ENCODE assay signal across 5 worm cellular contexts in genomic region chrIV:1371300-1371699, ce11.
TF ChIP-seq lines count a peak whose summit lies in the region.

No protein-coding gene starts in this region.

TF ChIP-seq in whole organism, L1 larva, 84 proteins besides CTCF, POLR2A, EP300 and RAD21 (continues in another document):
- no peak for TF ChIP-seq nhr-84 (tag; optimal IDR thresholded peaks at IDR 0.05; lab: Kevin White, UChicago)
- no peak for TF ChIP-seq ces-1 (GFP tag; optimal IDR thresholded peaks at IDR 0.05; lab: Kevin White, UChicago)
- no peak for TF ChIP-seq pax-3 (tag; optimal IDR thresholded peaks at IDR 0.05; lab: Kevin White, UChicago)
- no peak for TF ChIP-seq mep-1 (tag; optimal IDR thresholded peaks at IDR 0.05; lab: Kevin White, UChicago)
- no peak for TF ChIP-seq fkh-10 (GFP tag; optimal IDR thresholded peaks at IDR 0.05; lab: Kevin White, UChicago)
- no peak for TF ChIP-seq nhr-12 (tag; optimal IDR thresholded peaks at IDR 0.05; lab: Kevin White, UChicago)
- TF ChIP-seq nhr-20 (tag; optimal IDR thresholded peaks at IDR 0.05; lab: Kevin White, UChicago): no peak
- no peak for TF ChIP-seq nhr-11 (tag; optimal IDR thresholded peaks at IDR 0.05; lab: Kevin White, UChicago)
- no peak for TF ChIP-seq egl-27 (tag; optimal IDR thresholded peaks at IDR 0.05; lab: Kevin White, UChicago)
- TF ChIP-seq fkh-4 (tag; optimal IDR thresholded peaks at IDR 0.05; lab: Kevin White, UChicago; ENCODE audit: borderline replicate concordance): no peak
- no peak for TF ChIP-seq nhr-90 (tag; optimal IDR thresholded peaks at IDR 0.05; lab: Kevin White, UChicago; ENCODE audit: poor library complexity)
- no peak for TF ChIP-seq F16B12.6 (tag; optimal IDR thresholded peaks at IDR 0.05; lab: Kevin White, UChicago)
- no peak for TF ChIP-seq efl-1 (optimal IDR thresholded peaks at IDR 0.05; lab: Kevin White, UChicago)
- no peak for TF ChIP-seq efl-1 (GFP tag; optimal IDR thresholded peaks at IDR 0.05 in 1 of 2; lab: Kevin White, UChicago)
- TF ChIP-seq lin-39 (tag; optimal IDR thresholded peaks at IDR 0.05; lab: Kevin White, UChicago): no peak
- TF ChIP-seq blmp-1 (tag; optimal IDR thresholded peaks at IDR 0.05; lab: Kevin White, UChicago): peak; percentile 88
- peak; percentile 1 for TF ChIP-seq jun-1 (tag; optimal IDR thresholded peaks at IDR 0.05; lab: Kevin White, UChicago)
- TF ChIP-seq ztf-4 (tag; optimal IDR thresholded peaks at IDR 0.05; lab: Kevin White, UChicago): peak; percentile 28
- TF ChIP-seq elt-3 (tag; optimal IDR thresholded peaks at IDR 0.05; lab: Kevin White, UChicago): no peak

TF ChIP-seq in whole organism, L2 larva, 48 proteins besides CTCF, POLR2A, EP300 and RAD21 (continues in another document):
- TF ChIP-seq nhr-6 (tag; optimal IDR thresholded peaks at IDR 0.05; lab: Kevin White, UChicago) (no peak), mbf-1 (tag; optimal IDR thresholded peaks at IDR 0.05; lab: Kevin White, UChicago) (no peak), lin-11 (tag; optimal IDR thresholded peaks at IDR 0.05; lab: Kevin White, UChicago) (no peak), lin-39 (tag; optimal IDR thresholded peaks at IDR 0.05; lab: Kevin White, UChicago) (no peak), nhr-12 (tag; optimal IDR thresholded peaks at IDR 0.05; lab: Kevin White, UChicago) (no peak), unc-55 (GFP tag; optimal IDR thresholded peaks at IDR 0.05; lab: Kevin White, UChicago) (no peak), egl-27 (tag; optimal IDR thresholded peaks at IDR 0.05; lab: Kevin White, UChicago) (no peak), ztf-11 (tag; optimal IDR thresholded peaks at IDR 0.05; lab: Kevin White, UChicago) (no peak), gmeb-1 (tag; optimal IDR thresholded peaks at IDR 0.05; lab: Kevin White, UChicago) (no peak), sem-4 (tag; optimal IDR thresholded peaks at IDR 0.05; lab: Kevin White, UChicago) (no peak), aly-2 (tag; optimal IDR thresholded peaks at IDR 0.05; lab: Kevin White, UChicago) (no peak), nhr-21 (tag; optimal IDR thresholded peaks at IDR 0.05; lab: Kevin White, UChicago) (peak; percentile 34), snpc-4 (tag; optimal IDR thresholded peaks at IDR 0.05; lab: Kevin White, UChicago) (no peak), elt-1 (tag; optimal IDR thresholded peaks at IDR 0.05; lab: Kevin White, UChicago) (no peak), ZK546.5 (tag; optimal IDR thresholded peaks at IDR 0.05; lab: Kevin White, UChicago) (no peak), alr-1 (tag; optimal IDR thresholded peaks at IDR 0.05; lab: Kevin White, UChicago) (no peak), blmp-1 (tag; optimal IDR thresholded peaks at IDR 0.05; lab: Kevin White, UChicago; ENCODE audit: insufficient read depth) (no peak), nhr-25 (tag; optimal IDR thresholded peaks at IDR 0.05; lab: Kevin White, UChicago) (peak; percentile 79), unc-39 (tag; optimal IDR thresholded peaks at IDR 0.05; lab: Kevin White, UChicago) (no peak), peb-1 (tag; optimal IDR thresholded peaks at IDR 0.05; lab: Kevin White, UChicago) (peak; percentile 50)

TF ChIP-seq in whole organism, L3 larva, 47 proteins besides CTCF, POLR2A, EP300 and RAD21:
- TF ChIP-seq nhr-25 (tag; optimal IDR thresholded peaks at IDR 0.05; lab: Kevin White, UChicago): peak; percentile 90
- no peak for TF ChIP-seq elt-2 (tag; optimal IDR thresholded peaks at IDR 0.05; lab: Kevin White, UChicago)
- TF ChIP-seq snpc-4 (tag; optimal IDR thresholded peaks at IDR 0.05; lab: Kevin White, UChicago): no peak
- peak; percentile 40 for TF ChIP-seq elt-1 (tag; optimal IDR thresholded peaks at IDR 0.05; lab: Kevin White, UChicago)
- TF ChIP-seq nhr-23 (tag; optimal IDR thresholded peaks at IDR 0.05; lab: Kevin White, UChicago): peak; percentile 91
- no peak for TF ChIP-seq ceh-82 (tag; optimal IDR thresholded peaks at IDR 0.05; lab: Kevin White, UChicago)
- TF ChIP-seq nhr-43 (tag; optimal IDR thresholded peaks at IDR 0.05; lab: Kevin White, UChicago; ENCODE audit: poor library complexity, severe bottlenecking): peak; percentile 69
- TF ChIP-seq ceh-9 (tag; optimal IDR thresholded peaks at IDR 0.05; lab: Kevin White, UChicago): no peak
- TF ChIP-seq fkh-2 (tag; optimal IDR thresholded peaks at IDR 0.05; lab: Kevin White, UChicago): no peak

TF ChIP-seq in whole organism, L4 larva, 104 proteins besides CTCF, POLR2A, EP300 and RAD21 (continues in another document):
- TF ChIP-seq aha-1 (tag; lab: Kevin White, UChicago) (peak; percentile 71), set-16 (GFP tag; IDR thresholded peaks at IDR 0.05; lab: Robert Waterston, UW) (no peak; the same call in 1 of the 2 replicates), php-3 (GFP tag; IDR thresholded peaks at IDR 0.05; lab: Robert Waterston, UW) (no peak), dmd-8 (GFP tag; IDR thresholded peaks at IDR 0.05; lab: Robert Waterston, UW) (no peak), unc-62 (GFP tag; optimal IDR thresholded peaks at IDR 0.05 in 1 of 2; lab: Kevin White, UChicago) (no peak), unc-62 (tag; optimal IDR thresholded peaks at IDR 0.05; lab: Kevin White, UChicago) (no peak), nhr-111 (GFP tag; optimal IDR thresholded peaks at IDR 0.05; lab: Kevin White, UChicago) (no peak), nhr-48 (tag; optimal IDR thresholded peaks at IDR 0.05; lab: Kevin White, UChicago) (peak; percentile 29), Y105C5A.15 (GFP tag; IDR thresholded peaks at IDR 0.05; lab: Robert Waterston, UW) (no peak), ztf-11 (tag; optimal IDR thresholded peaks at IDR 0.05; lab: Kevin White, UChicago) (no peak), gei-8 (GFP tag; optimal IDR thresholded peaks at IDR 0.05; lab: Kevin White, UChicago) (no peak), mdt-29 (GFP tag; IDR thresholded peaks at IDR 0.05; lab: Robert Waterston, UW) (no peak), lin-15B (tag; optimal IDR thresholded peaks at IDR 0.05; lab: Kevin White, UChicago) (no peak), zfp-2 (tag; optimal IDR thresholded peaks at IDR 0.05; lab: Kevin White, UChicago) (no peak), attf-4 (tag; optimal IDR thresholded peaks at IDR 0.05; lab: Kevin White, UChicago) (no peak), hlh-11 (tag; optimal IDR thresholded peaks at IDR 0.05; lab: Kevin White, UChicago) (peak; percentile 62), mdl-1 (tag; optimal IDR thresholded peaks at IDR 0.05; lab: Kevin White, UChicago) (peak in 1 of 2 experiments; percentile 32), nhr-25 (tag; optimal IDR thresholded peaks at IDR 0.05; lab: Kevin White, UChicago; ENCODE audit: borderline replicate concordance, insufficient read depth) (no peak), zfp-3 (GFP tag; conservative IDR thresholded peaks at IDR 0.05; lab: Robert Waterston, UW) (no peak), rbr-2 (tag; optimal IDR thresholded peaks at IDR 0.05; lab: Kevin White, UChicago) (no peak), daf-8 (GFP tag; IDR thresholded peaks at IDR 0.05; lab: Robert Waterston, UW) (no peak), nhr-28 (tag; optimal IDR thresholded peaks at IDR 0.05; lab: Kevin White, UChicago) (peak; percentile 22), F37D6.2 (tag; optimal IDR thresholded peaks at IDR 0.05; lab: Kevin White, UChicago) (no peak), lir-3 (tag; optimal IDR thresholded peaks at IDR 0.05; lab: Kevin White, UChicago) (no peak), daf-19 (GFP tag; conservative IDR thresholded peaks at IDR 0.05; lab: Robert Waterston, UW) (no peak), mxl-3 (GFP tag; optimal IDR thresholded peaks at IDR 0.05; lab: Kevin White, UChicago) (peak; percentile 65), lin-38 (GFP tag; IDR thresholded peaks at IDR 0.05; lab: Robert Waterston, UW) (no peak)

TF ChIP-seq in whole organism, late embryonic, 69 proteins besides CTCF, POLR2A, EP300 and RAD21:
- peak; percentile 3 for TF ChIP-seq rnt-1 (tag; optimal IDR thresholded peaks at IDR 0.05; lab: Kevin White, UChicago)
- peak; percentile 5 for TF ChIP-seq F13H6.1 (tag; optimal IDR thresholded peaks at IDR 0.05; lab: Kevin White, UChicago)
- no peak for TF ChIP-seq ref-2 (tag; optimal IDR thresholded peaks at IDR 0.05; lab: Kevin White, UChicago)
- no peak for TF ChIP-seq pax-1 (tag; optimal IDR thresholded peaks at IDR 0.05; lab: Kevin White, UChicago)

Comparison
In these comparisons a context has a peak if more than half of its experiments do, and no peak if none do; other contexts are left out.
1. Of the 29 proteins assayed by ChIP-seq in both whole organism, L4 larva and whole organism, L1 larva: peak only in whole organism, L4 larva: aha-1 and nhr-28; only in whole organism, L1 larva: jun-1; in both: none; in neither: 25; mixed calls (peak in some experiments, not most) for 1.